Fruit fly (Drosophila melanogaster) whole organism: ENCODE results near the gene cue.

ENCODE experiments used
- CG8478 ChIP-seq: fragments of >200 bp; optimal IDR thresholded peaks from 2 replicates; lab custom pipeline; 2018; ENCODE audit warnings: inconsistent platforms
- Dll ChIP-seq: fragments of >200 bp; optimal IDR thresholded peaks from 2 replicates; lab custom pipeline; 2017
- EcR ChIP-seq, 2 experiments: fragments of >200 bp; optimal IDR thresholded peaks; 2 replicates each; lab custom pipeline; 2017; ENCODE audit warnings: missing biosample characterization in 2 of 2, missing genetic modification characterization in 2 of 2, missing genetic modification reagents in 2 of 2
- pan ChIP-seq: fragments of >200 bp; optimal IDR thresholded peaks from 2 replicates; lab custom pipeline; 2017
- psq ChIP-seq: fragments of >200 bp; optimal IDR thresholded peaks from 2 replicates; lab custom pipeline; 2017
- usp ChIP-seq: fragments of >200 bp; optimal IDR thresholded peaks from 2 replicates; lab custom pipeline; 2017; ENCODE audit warnings: missing biosample characterization, missing genetic modification characterization, mixed read lengths

dm6 chr3L:1478998-1479680, 37.9 kb downstream of the cue start:
- TF ChIP-seq CG8478 (lab: Kevin White, UChicago) (no peak), usp (GFP tag; lab: Kevin White, UChicago) (no peak), psq (lab: Kevin White, UChicago) (no peak), Dll (no peak), pan (lab: Kevin White, UChicago) (no peak), EcR (GFP tag; optimal IDR thresholded peaks at IDR 0.05; lab: Kevin White, UChicago) (no peak)
